Worm (Caenorhabditis elegans): ENCODE measurements around the gene mps-4.

mps-4 gene

ce11 chrIII:8263377-8263776 is 8.2 kb downstream of the mps-4 start, which contains the start of gene col-91 (continued):
- no peak for TF ChIP-seq lin-54 (GFP tag; optimal IDR thresholded peaks at IDR 0.05)
- no peak for TF ChIP-seq let-526 (GFP tag; IDR thresholded peaks at IDR 0.05)

ce11 chrIII:8262599-8262998 is 9.0 kb downstream of the mps-4 start:
- TF ChIP-seq F22D6.2 (tag; optimal IDR thresholded peaks at IDR 0.05) (no peak), lsl-1 (GFP tag; optimal IDR thresholded peaks at IDR 0.05) (no peak), hlh-26 (GFP tag; conservative IDR thresholded peaks at IDR 0.05) (no peak), F33H1.4 (GFP tag; IDR thresholded peaks at IDR 0.05) (no peak), F52B5.7 (tag; optimal IDR thresholded peaks at IDR 0.05) (peak; percentile 44), mcd-1 (GFP tag; IDR thresholded peaks at IDR 0.05) (peak; percentile 27; the same call in 1 of the 2 replicates), Y53G8AR.9 (GFP tag; conservative IDR thresholded peaks at IDR 0.05) (no peak), egrh-3 (GFP tag; IDR thresholded peaks at IDR 0.05) (peak; percentile 97), unc-130 (GFP tag; optimal IDR thresholded peaks at IDR 0.05) (no peak), ccch-3 (GFP tag; optimal IDR thresholded peaks at IDR 0.05) (no peak), Y67H2A.10 (GFP tag; conservative IDR thresholded peaks at IDR 0.05) (no peak), hlh-12 (tag; optimal IDR thresholded peaks at IDR 0.05) (no peak), Y53F4B.3 (GFP tag; IDR thresholded peaks at IDR 0.05) (no peak), lin-54 (GFP tag; optimal IDR thresholded peaks at IDR 0.05) (no peak), lag-1 (GFP tag; IDR thresholded peaks at IDR 0.05) (no peak), pbrm-1 (GFP tag; IDR thresholded peaks at IDR 0.05) (no peak), repo-1 (tag; optimal IDR thresholded peaks at IDR 0.05) (no peak), ZK185.1 (tag; optimal IDR thresholded peaks at IDR 0.05; ENCODE audit: poor library complexity, severe bottlenecking) (no peak), mel-28 (tag; optimal IDR thresholded peaks at IDR 0.05; ENCODE audit: borderline replicate concordance) (no peak), lir-1 (GFP tag; conservative IDR thresholded peaks at IDR 0.05) (no peak), nfyb-1 (GFP tag; IDR thresholded peaks at IDR 0.05) (0 out of 2 replicates have a peak, but pooled peaks have one; percentile 9), rpc-1 (optimal IDR thresholded peaks at IDR 0.05) (no peak), rpc-1 (tag; optimal IDR thresholded peaks at IDR 0.05) (no peak), attf-3 (GFP tag; conservative IDR thresholded peaks at IDR 0.05) (no peak), F57A8.1 (GFP tag; optimal IDR thresholded peaks at IDR 0.05) (no peak), zfh-2 (GFP tag; conservative IDR thresholded peaks at IDR 0.05) (peak; percentile 95), athp-1 (tag; optimal IDR thresholded peaks at IDR 0.05) (no peak), dox-1 (GFP tag; IDR thresholded peaks at IDR 0.05) (0 out of 2 replicates have a peak, but pooled peaks have one; percentile 23), chd-7 (tag; optimal IDR thresholded peaks at IDR 0.05) (no peak), nhr-179 (tag; optimal IDR thresholded peaks at IDR 0.05) (no peak), Y79H2A.3 (GFP tag; conservative IDR thresholded peaks at IDR 0.05) (no peak)

ce11 chrIII:8258045-8258444 is 13.5 kb downstream of the mps-4 start, which contains the start of gene ncr-2:
ncr-2 (plus strand) TSS chrIII:8258345.
- TF ChIP-seq madf-8 (GFP tag; conservative IDR thresholded peaks at IDR 0.05) (no peak), sdz-38 (tag; optimal IDR thresholded peaks at IDR 0.05) (no peak), ekl-4 (GFP tag; IDR thresholded peaks at IDR 0.05) (no peak), ztf-28 (GFP tag; IDR thresholded peaks at IDR 0.05) (no peak), F10E7.11 (tag; optimal IDR thresholded peaks at IDR 0.05) (no peak), chd-7 (tag; optimal IDR thresholded peaks at IDR 0.05) (no peak), gei-17 (GFP tag; optimal IDR thresholded peaks at IDR 0.05) (no peak), atf-7 (tag; optimal IDR thresholded peaks at IDR 0.05) (no peak), snpc-3.4 (tag; optimal IDR thresholded peaks at IDR 0.05) (no peak), hmg-1.2 (GFP tag; IDR thresholded peaks at IDR 0.05) (no peak), F52B5.7 (tag; optimal IDR thresholded peaks at IDR 0.05) (no peak), cebp-1 (GFP tag; IDR thresholded peaks at IDR 0.05) (no peak), cebp-1 (tag; optimal IDR thresholded peaks at IDR 0.05) (no peak), B0035.1 (tag; optimal IDR thresholded peaks at IDR 0.05) (no peak), somi-1 (GFP tag; optimal IDR thresholded peaks at IDR 0.05) (no peak), F39B2.1 (GFP tag; IDR thresholded peaks at IDR 0.05) (no peak)
